Worm (Caenorhabditis elegans) whole organism, young adult: ENCODE results near the gene tni-1.

Source experiments
- F22D6.2 ChIP-seq: sonication (generic microtip); optimal IDR thresholded peaks from 2 replicates; lab custom pipeline; 2016; ENCODE audit warnings: mild to moderate bottlenecking, missing genetic modification characterization, missing compliant biosample characterization
- F33H1.4 ChIP-seq: fragments of 200-800 bp; sonication (Bioruptor generic); IDR thresholded peaks from 2 replicates; pipeline ENCODE4 v1.3.6; 2022; ENCODE audit warnings: missing genetic modification reagents, missing genetic modification characterization, missing compliant biosample characterization
- F57A8.1 ChIP-seq: fragments of 200-800 bp; sonication (Bioruptor generic); optimal IDR thresholded peaks from 2 replicates; lab custom pipeline; 2018; ENCODE audit warnings: mild to moderate bottlenecking, missing genetic modification characterization, moderate library complexity, missing compliant biosample characterization
- K12H6.12 ChIP-seq: fragments of 200-800 bp; sonication (Bioruptor generic); optimal IDR thresholded peaks from 2 replicates; lab custom pipeline; 2018; ENCODE audit warnings: mild to moderate bottlenecking, missing genetic modification characterization, missing compliant biosample characterization
- T26A5.8 ChIP-seq: sonication (generic microtip); optimal IDR thresholded peaks from 2 replicates; lab custom pipeline; 2016; ENCODE audit warnings: missing genetic modification characterization, missing compliant biosample characterization
- Y79H2A.3 ChIP-seq: fragments of 200-800 bp; sonication (Bioruptor generic); conservative IDR thresholded peaks from 2 replicates; pipeline ENCODE4 v1.3.6; 2022; ENCODE audit warnings: missing genetic modification reagents, missing genetic modification characterization, missing compliant biosample characterization
- akir-1 ChIP-seq: fragments of 200-800 bp; sonication (Bioruptor generic); optimal IDR thresholded peaks from 2 replicates; lab custom pipeline; 2018; ENCODE audit warnings: mild to moderate bottlenecking, missing genetic modification characterization, moderate library complexity, missing compliant biosample characterization
- atf-7 ChIP-seq: sonication (generic microtip); optimal IDR thresholded peaks from 2 replicates; lab custom pipeline; 2017; ENCODE audit warnings: mild to moderate bottlenecking, missing genetic modification characterization, missing compliant biosample characterization
- ceh-27 ChIP-seq: fragments of 200-800 bp; sonication (Bioruptor generic); optimal IDR thresholded peaks from 2 replicates; lab custom pipeline; 2018; ENCODE audit warnings: mild to moderate bottlenecking, missing genetic modification characterization, moderate library complexity, missing compliant biosample characterization
- die-1 ChIP-seq: sonication (generic microtip); optimal IDR thresholded peaks from 2 replicates; lab custom pipeline; 2016; ENCODE audit warnings: missing genotype, mild to moderate bottlenecking, missing genetic modification characterization, missing compliant biosample characterization
- dpl-1 ChIP-seq: fragments of 150-350 bp; optimal IDR thresholded peaks from 2 replicates; lab custom pipeline; 2014; ENCODE audit warnings: missing biosample characterization, missing genetic modification reagents, missing genetic modification characterization
- egrh-3 ChIP-seq: fragments of 200-800 bp; sonication (Bioruptor generic); IDR thresholded peaks from 2 replicates; pipeline ENCODE4 v1.3.6; 2022; ENCODE audit warnings: missing genetic modification reagents, missing genetic modification characterization, missing compliant biosample characterization
- hmg-1.2 ChIP-seq: fragments of 200-800 bp; sonication (Bioruptor generic); IDR thresholded peaks from 2 replicates; pipeline ENCODE4 v1.3.6; 2022; ENCODE audit warnings: missing genetic modification reagents, missing genetic modification characterization, missing compliant biosample characterization
- hmg-20 ChIP-seq: fragments of 200-800 bp; sonication (Bioruptor generic); IDR thresholded peaks from 2 replicates; pipeline ENCODE4 v1.3.6; 2022; ENCODE audit warnings: missing genetic modification reagents, missing genetic modification characterization, missing compliant biosample characterization
- hrde-1 ChIP-seq: sonication (generic microtip); optimal IDR thresholded peaks from 2 replicates; lab custom pipeline; 2016; ENCODE audit warnings: missing genetic modification characterization, mild to moderate bottlenecking, missing compliant biosample characterization, moderate library complexity, missing genotype, missing genetic modification reagents, borderline replicate concordance
- lin-35 ChIP-seq, 3 experiments: fragments of 150-350 bp in 2 of 3; sonication (generic microtip) in 1 of 3; optimal IDR thresholded peaks; 2 replicates each; lab custom pipeline; 2014 to 2018; ENCODE audit warnings: missing biosample characterization in 3 of 3, missing genetic modification characterization in 3 of 3, missing genetic modification reagents in 3 of 3
- lsl-1 ChIP-seq: fragments of 200-800 bp; sonication (Bioruptor generic); optimal IDR thresholded peaks from 2 replicates; lab custom pipeline; 2018; ENCODE audit warnings: mild to moderate bottlenecking, missing genetic modification characterization, moderate library complexity, missing compliant biosample characterization
- lsy-27 ChIP-seq: sonication (generic microtip); optimal IDR thresholded peaks from 2 replicates; lab custom pipeline; 2017; ENCODE audit warnings: missing genetic modification characterization, mild to moderate bottlenecking, missing compliant biosample characterization, antibody characterized with exemption, missing genotype, borderline replicate concordance; ENCODE audit not compliant: insufficient read depth
- madf-6 ChIP-seq: fragments of 200-800 bp; sonication (Bioruptor generic); IDR thresholded peaks from 2 replicates; pipeline ENCODE4 v1.3.6; 2022; ENCODE audit warnings: missing genetic modification reagents, missing genetic modification characterization, missing compliant biosample characterization
- madf-8 ChIP-seq: fragments of 200-800 bp; sonication (Bioruptor generic); conservative IDR thresholded peaks from 2 replicates; pipeline ENCODE4 v1.3.6; 2022; ENCODE audit warnings: missing genetic modification reagents, missing genetic modification characterization, missing compliant biosample characterization
- mel-28 ChIP-seq: sonication (generic microtip); optimal IDR thresholded peaks from 2 replicates; lab custom pipeline; 2016; ENCODE audit warnings: borderline replicate concordance, mild to moderate bottlenecking, missing genetic modification characterization, missing compliant biosample characterization
- mxl-1 ChIP-seq: sonication (generic microtip); optimal IDR thresholded peaks from 2 replicates; lab custom pipeline; 2016; ENCODE audit warnings: missing genetic modification characterization, missing compliant biosample characterization
- nhr-27 ChIP-seq: fragments of 200-800 bp; sonication (Bioruptor generic); optimal IDR thresholded peaks from 2 replicates; lab custom pipeline; 2018; ENCODE audit warnings: mild to moderate bottlenecking, missing genetic modification characterization, moderate library complexity, missing compliant biosample characterization
- nhr-80 ChIP-seq: sonication (generic microtip); optimal IDR thresholded peaks from 2 replicates; lab custom pipeline; 2016; ENCODE audit warnings: missing genetic modification characterization, missing compliant biosample characterization
- pha-4 ChIP-seq: fragments of 150-350 bp; sonication (generic microtip); optimal IDR thresholded peaks from 2 replicates; lab custom pipeline; 2014; ENCODE audit warnings: missing biosample characterization, missing genetic modification reagents, missing genetic modification characterization
- rec-8 ChIP-seq, 2 experiments: sonication (generic microtip); optimal IDR thresholded peaks; 2 replicates each; lab custom pipeline; 2016; ENCODE audit warnings: mild to moderate bottlenecking in 2 of 2, missing genetic modification characterization in 2 of 2, missing genetic modification reagents in 2 of 2, missing genotype in 2 of 2, missing biosample characterization in 1 of 2, missing compliant biosample characterization in 1 of 2, moderate library complexity in 1 of 2
- rpc-1 ChIP-seq, 2 experiments: fragments of 150-350 bp in 1 of 2; sonication (generic microtip) in 1 of 2; optimal IDR thresholded peaks; 2 replicates each; lab custom pipeline; 2014 to 2018; ENCODE audit warnings: missing biosample characterization in 1 of 2, missing genetic modification characterization in 1 of 2, missing genetic modification reagents in 1 of 2, missing genotype in 1 of 2
- tbx-9 ChIP-seq: sonication (generic microtip); optimal IDR thresholded peaks from 2 replicates; lab custom pipeline; 2016; ENCODE audit warnings: borderline replicate concordance, missing genetic modification characterization, inconsistent platforms, missing compliant biosample characterization
- tlf-1 ChIP-seq: fragments of 200-800 bp; sonication (Bioruptor generic); optimal IDR thresholded peaks from 2 replicates; lab custom pipeline; 2018; ENCODE audit warnings: mild to moderate bottlenecking, missing genetic modification characterization, missing compliant biosample characterization
- unc-130 ChIP-seq: sonication (generic microtip); optimal IDR thresholded peaks from 2 replicates; lab custom pipeline; 2016; ENCODE audit warnings: missing genetic modification reagents, missing genetic modification characterization, missing compliant biosample characterization
- zim-3 ChIP-seq: sonication (generic microtip); optimal IDR thresholded peaks from 2 replicates; lab custom pipeline; 2017; ENCODE audit warnings: mild to moderate bottlenecking, missing genetic modification characterization, moderate library complexity, missing compliant biosample characterization
- ztf-26 ChIP-seq: sonication (generic microtip); optimal IDR thresholded peaks from 2 replicates; lab custom pipeline; 2017; ENCODE audit warnings: missing genetic modification characterization, missing compliant biosample characterization

tni-1 gene

DNA sequence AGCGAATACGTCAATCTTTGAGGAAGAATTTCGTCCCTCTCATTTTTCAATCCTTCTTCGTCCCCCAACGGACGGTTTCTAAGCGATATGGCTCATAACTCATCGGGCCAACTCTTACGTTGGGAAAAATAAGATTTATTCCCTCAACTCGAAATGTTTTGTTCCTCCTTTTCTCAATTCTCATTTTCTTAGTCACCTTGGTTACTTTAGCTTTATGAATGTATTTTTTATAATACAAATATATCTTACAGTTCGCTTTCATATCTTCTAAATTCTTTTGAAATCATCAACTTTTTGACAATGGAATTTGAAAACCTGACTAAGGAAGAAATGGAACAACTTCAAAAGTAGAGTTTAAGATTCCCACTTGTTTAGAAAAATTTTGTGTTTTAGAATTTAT, 47.8 kb downstream of the tni-1 start, which contains the start of gene npr-9:
npr-9 (plus strand) TSS at position 301 of the 400 bp plus-strand sequence.
- no peak for TF ChIP-seq rpc-1 (optimal IDR thresholded peaks at IDR 0.05; lab: Kevin White, UChicago)
- TF ChIP-seq rpc-1 (tag; optimal IDR thresholded peaks at IDR 0.05; lab: Kevin White, UChicago): no peak
- no peak for TF ChIP-seq ztf-26
- TF ChIP-seq lin-35 (GFP tag; optimal IDR thresholded peaks at IDR 0.05; lab: Kevin White, UChicago): no peak
- TF ChIP-seq zim-3 (tag; lab: Kevin White, UChicago): no peak
- TF ChIP-seq madf-8 (GFP tag; lab: Robert Waterston, UW): no peak
- no peak for TF ChIP-seq tbx-9 (tag; lab: Kevin White, UChicago)
- TF ChIP-seq F22D6.2 (tag; lab: Kevin White, UChicago): no peak
- TF ChIP-seq die-1: no peak
- TF ChIP-seq madf-6: no peak
- TF ChIP-seq hrde-1 (tag; lab: Kevin White, UChicago): no peak
- no peak for TF ChIP-seq K12H6.12 (tag; lab: Kevin White, UChicago)
- no peak for TF ChIP-seq pha-4
- TF ChIP-seq nhr-27: no peak
- no peak for TF ChIP-seq F33H1.4 (GFP tag; lab: Robert Waterston, UW)
- no peak for TF ChIP-seq T26A5.8 (tag; lab: Kevin White, UChicago)
- TF ChIP-seq lsl-1: no peak
- TF ChIP-seq unc-130 (GFP tag; lab: Kevin White, UChicago): no peak
- TF ChIP-seq Y79H2A.3: no peak
- TF ChIP-seq mel-28 (tag; lab: Kevin White, UChicago): no peak

DNA sequence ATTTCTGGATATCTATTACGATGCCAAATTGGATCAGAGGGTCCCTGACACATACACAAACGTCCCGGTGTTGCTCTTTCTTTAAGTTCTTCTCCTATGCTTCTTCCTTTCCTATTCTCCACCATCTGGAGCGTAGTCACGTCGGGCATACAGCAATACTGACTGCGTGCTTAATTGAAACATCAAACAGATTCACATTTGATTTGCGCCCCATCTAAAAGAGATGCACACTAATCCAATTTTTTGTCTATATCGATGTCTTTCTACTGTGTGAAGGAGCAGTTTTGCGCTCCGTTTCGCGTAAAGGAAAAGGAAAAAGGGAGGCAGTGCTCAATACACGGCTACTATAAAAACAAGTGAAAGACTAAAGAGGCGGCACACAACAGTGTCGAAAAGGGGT, 48.6 kb downstream of the tni-1 start:
- TF ChIP-seq rpc-1 (optimal IDR thresholded peaks at IDR 0.05; lab: Kevin White, UChicago) (no peak), rpc-1 (tag; optimal IDR thresholded peaks at IDR 0.05; lab: Kevin White, UChicago) (no peak), F57A8.1 (no peak), K12H6.12 (tag; lab: Kevin White, UChicago) (no peak), pha-4 (no peak), atf-7 (no peak), akir-1 (GFP tag; lab: Kevin White, UChicago) (no peak), rec-8 (tag; optimal IDR thresholded peaks at IDR 0.05; lab: Kevin White, UChicago) (no peak), die-1 (no peak), dpl-1 (GFP tag; lab: Kevin White, UChicago) (no peak), tlf-1 (GFP tag; lab: Kevin White, UChicago) (no peak), nhr-80 (tag; lab: Kevin White, UChicago) (no peak), egrh-3 (GFP tag; lab: Robert Waterston, UW) (no peak), mxl-1 (tag; lab: Kevin White, UChicago) (no peak), ceh-27 (GFP tag; lab: Kevin White, UChicago) (no peak), lsy-27 (tag; lab: Kevin White, UChicago) (no peak), hmg-20 (GFP tag; lab: Robert Waterston, UW) (no peak), tbx-9 (tag; lab: Kevin White, UChicago) (no peak)

DNA sequence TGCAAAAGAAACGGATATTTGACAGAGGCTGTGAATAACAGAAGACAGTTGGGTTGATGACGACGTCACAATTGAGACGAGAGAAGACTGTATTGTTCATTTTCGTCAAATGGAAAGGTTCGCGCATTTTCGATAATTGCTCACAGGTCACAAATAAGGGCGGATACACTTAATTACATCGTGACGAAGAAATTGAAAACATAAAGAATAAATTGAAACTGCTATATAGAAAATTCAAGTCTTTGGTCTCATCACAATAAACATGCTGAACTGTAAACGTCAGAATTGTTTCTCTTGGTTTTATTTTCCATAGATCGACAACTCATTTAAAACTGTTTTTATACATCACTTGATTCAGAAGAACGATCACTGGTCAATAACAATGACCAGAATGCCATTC, 50.4 kb downstream of the tni-1 start, which contains the start of gene ZK455.5:
ZK455.5 (minus strand) TSS at position 101 of the 400 bp plus-strand sequence.
- no peak for TF ChIP-seq hmg-1.2 (GFP tag; lab: Robert Waterston, UW)
